Fruit fly (Drosophila melanogaster): ENCODE measurements around the gene CG3842.

The CG3842 gene

dm6 chrX:6375636-6376035 is 38.1 kb downstream of the CG3842 start (continued):
- TF ChIP-seq Max (GFP tag; optimal IDR thresholded peaks at IDR 0.05) (no peak), bsh (GFP tag; optimal IDR thresholded peaks at IDR 0.05) (peak in 1 of 2 experiments; percentile 40), CG3281 (GFP tag; optimal IDR thresholded peaks at IDR 0.05) (peak; percentile 61), bab2 (GFP tag; optimal IDR thresholded peaks at IDR 0.05) (peak; percentile 42), CG18619 (GFP tag; optimal IDR thresholded peaks at IDR 0.05) (peak; percentile 36), CG9817 (tag; optimal IDR thresholded peaks at IDR 0.05) (peak; percentile 52), CG9215 (GFP tag; IDR thresholded peaks at IDR 0.05) (peak; percentile 29; the same call in 1 of the 2 replicates), CG17359 (tag; optimal IDR thresholded peaks at IDR 0.05) (peak; percentile 36), org-1 (GFP tag; optimal IDR thresholded peaks at IDR 0.05) (peak; percentile 49), Sry-β (GFP tag; optimal IDR thresholded peaks at IDR 0.05) (no peak), HLHmδ (GFP tag; optimal IDR thresholded peaks at IDR 0.05) (no peak), zfh1 (GFP tag; IDR thresholded peaks at IDR 0.05) (peak; percentile 55; the same call in 1 of the 3 replicates), CG43689 (GFP tag; IDR thresholded peaks at IDR 0.05) (0 out of 2 replicates have a peak, but pooled peaks have one; percentile 14), chm (GFP tag; IDR thresholded peaks at IDR 0.05) (0 out of 2 replicates have a peak, but pooled peaks have one; percentile 33), CG9609 (GFP tag; optimal IDR thresholded peaks at IDR 0.05) (no peak), E2f1 (GFP tag; IDR thresholded peaks at IDR 0.05) (peak; percentile 51), Pdp1 (GFP tag; optimal IDR thresholded peaks at IDR 0.05) (peak; percentile 6 to 26), pum (GFP tag; optimal IDR thresholded peaks at IDR 0.05) (peak; percentile 38), sisA (GFP tag; IDR thresholded peaks at IDR 0.05) (peak; percentile 47), CG17328 (GFP tag; IDR thresholded peaks at IDR 0.05) (peak; percentile 41; the same call in 1 of the 2 replicates), tin (GFP tag; optimal IDR thresholded peaks at IDR 0.05) (peak; percentile 49), ewg (GFP tag; optimal IDR thresholded peaks at IDR 0.05) (no peak), CG15269 (tag; optimal IDR thresholded peaks at IDR 0.05) (peak; percentile 60), Med (GFP tag) (peak; percentile 91), CG18476 (GFP tag; optimal IDR thresholded peaks at IDR 0.05) (peak; percentile 27), ro (GFP tag; IDR thresholded peaks at IDR 0.05) (0 out of 2 replicates have a peak, but pooled peaks have one; percentile 34), grn (GFP tag; optimal IDR thresholded peaks at IDR 0.05) (no peak), HLH3B (GFP tag; IDR thresholded peaks at IDR 0.05) (0 out of 2 replicates have a peak, but pooled peaks have one; percentile 25), fd64A (GFP tag; optimal IDR thresholded peaks at IDR 0.05) (no peak), dpn (GFP tag; optimal IDR thresholded peaks at IDR 0.05) (peak; percentile 32 to 48), klu (GFP tag; IDR thresholded peaks at IDR 0.05) (0 out of 2 replicates have a peak, but pooled peaks have one; percentile 17), Ptx1 (GFP tag; IDR thresholded peaks at IDR 0.05) (peak; percentile 57), esg (GFP tag; conservative IDR thresholded peaks at IDR 0.05) (0 out of 2 replicates have a peak, but pooled peaks have one; percentile 18), CG11723 (GFP tag; optimal IDR thresholded peaks at IDR 0.05) (no peak), CG14710 (tag; optimal IDR thresholded peaks at IDR 0.05) (peak; percentile 12), nmo (GFP tag; optimal IDR thresholded peaks at IDR 0.05) (peak; percentile 59), Dad (GFP tag; optimal IDR thresholded peaks at IDR 0.05) (peak; percentile 3), CG13624 (GFP tag; optimal IDR thresholded peaks at IDR 0.05) (peak; percentile 51), NK7.1 (GFP tag; optimal IDR thresholded peaks at IDR 0.05) (peak; percentile 4), CG12071 (GFP tag; optimal IDR thresholded peaks at IDR 0.05) (peak; percentile 48), HmgZ (tag; optimal IDR thresholded peaks at IDR 0.05) (peak; percentile 10), Ada2b (GFP tag; IDR thresholded peaks at IDR 0.05) (peak; percentile 60; the same call in 1 of the 2 replicates), Sox102F (GFP tag; optimal IDR thresholded peaks at IDR 0.05) (peak; percentile 28), D19B (GFP tag; optimal IDR thresholded peaks at IDR 0.05) (no peak), CG15011 (GFP tag; optimal IDR thresholded peaks at IDR 0.05) (peak; percentile 37), zf30C (GFP tag; optimal IDR thresholded peaks at IDR 0.05) (peak; percentile 13), CG31224 (GFP tag; IDR thresholded peaks at IDR 0.05) (no peak), CG11560 (tag; IDR thresholded peaks at IDR 0.05) (peak; percentile 42; the same call in 1 of the 3 replicates), mam (GFP tag; optimal IDR thresholded peaks at IDR 0.05) (peak; percentile 61), seq (GFP tag; IDR thresholded peaks at IDR 0.05) (peak; percentile 15; the same call in 1 of the 2 replicates)

Data from whole organism, embryonic.